Fruit fly (Drosophila melanogaster) ovary, adult (tissue): Measurements from ENCODE around the gene CG14115.

ENCODE experiments used
- CG17801 ChIP-seq: fragments of 200-800 bp; optimal IDR thresholded peaks from 2 replicates; lab custom pipeline; 2019; ENCODE audit warnings: missing biosample characterization, mild to moderate bottlenecking, missing genetic modification characterization, moderate library complexity; ENCODE audit not compliant: partially characterized antibody

Gene CG14115

dm6 chr3L:13028740-13029139, 32.5 kb downstream of the CG14115 start, which contains the start of gene CG17672:
TSS of gene CG17672 (plus strand) at chr3L:13028962.
- no peak for TF ChIP-seq CG17801

- TF ChIP-seq CG17801: no peak
These were observed 33.9 kb downstream of the CG14115 start for dm6 chr3L:13027333-13027732.

dm6 chr3L:13026872-13027271, 34.4 kb downstream of the CG14115 start:
- TF ChIP-seq CG17801: no peak

- TF ChIP-seq CG17801: no peak
These were observed 34.9 kb downstream of the CG14115 start, which contains the start of gene Zmynd10 for dm6 chr3L:13026337-13026736. TSS of gene Zmynd10 (minus strand) at chr3L:13026437.

- peak; percentile 73 for TF ChIP-seq CG17801
These were observed 38.2 kb downstream of the CG14115 start, which contains the start of gene RpS12 for dm6 chr3L:13022854-13023560. TSS of gene RpS12 (plus strand) at chr3L:13023352.

- no peak for TF ChIP-seq CG17801
These were observed 38.9 kb downstream of the CG14115 start, which contains the start of gene Adk2 for dm6 chr3L:13022160-13022853. TSS of gene Adk2 (minus strand) at chr3L:13022688.

dm6 chr3L:13021727-13022126, 39.5 kb downstream of the CG14115 start:
- no peak for TF ChIP-seq CG17801

dm6 chr3L:13019249-13019956, 41.8 kb downstream of the CG14115 start:
- TF ChIP-seq CG17801: no peak

- peak; percentile 92 for TF ChIP-seq CG17801
These were observed 43.4 kb downstream of the CG14115 start, which contains the start of the genes mRpL20 and Icmt for dm6 chr3L:13017803-13018324. TSS of gene mRpL20 (minus strand) at chr3L:13017867. TSS of gene Icmt (plus strand) at chr3L:13018266.

- TF ChIP-seq CG17801: peak; percentile 84
These were observed 45.3 kb downstream of the CG14115 start, which contains the start of gene CG11267 for dm6 chr3L:13015823-13016465. TSS of gene CG11267 (plus strand) at chr3L:13016050.

- peak; percentile 24 for TF ChIP-seq CG17801
These were observed 45.9 kb downstream of the CG14115 start, which contains the start of gene MICAL-like for dm6 chr3L:13015195-13015822. TSS of gene MICAL-like (minus strand) at chr3L:13015332.

- TF ChIP-seq CG17801: no peak
These were observed 46.5 kb downstream of the CG14115 start for dm6 chr3L:13014693-13015092.

dm6 chr3L:13011511-13011910, 49.7 kb downstream of the CG14115 start, which contains the start of gene Cul6:
TSS of gene Cul6 (minus strand) at chr3L:13011685.
- TF ChIP-seq CG17801: no peak
